Worm (Caenorhabditis elegans): ENCODE measurements around the gene cyp-13A7.

ce11 chrII:9829108-9829507 is 25.7 kb downstream of the cyp-13A7 start, which contains the start of gene ZK938.1:
- TF ChIP-seq ztf-4 (tag; optimal IDR thresholded peaks at IDR 0.05), result no peak
- TF ChIP-seq pag-3 (tag; optimal IDR thresholded peaks at IDR 0.05; ENCODE audit: borderline replicate concordance, insufficient read depth), result no peak
- no peak for TF ChIP-seq elt-3 (tag; optimal IDR thresholded peaks at IDR 0.05)
- TF ChIP-seq unc-62 (GFP tag; optimal IDR thresholded peaks at IDR 0.05), result no peak
- no peak for TF ChIP-seq aly-2 (tag; optimal IDR thresholded peaks at IDR 0.05)
- no peak for TF ChIP-seq nhr-77 (tag; optimal IDR thresholded peaks at IDR 0.05)

All from whole organism, L1 larva.